Worm (Caenorhabditis elegans) whole organism, mixed stage, embryonic: ENCODE results near the gene crn-5.

ENCODE experiments used
- M03D4.4 ChIP-seq: sonication (generic microtip); optimal IDR thresholded peaks from 2 replicates; lab custom pipeline; 2017; ENCODE audit warnings: mild to moderate bottlenecking, missing genetic modification characterization, missing compliant biosample characterization
- blmp-1 ChIP-seq: fragments of 150-350 bp; optimal IDR thresholded peaks from 2 replicates; lab custom pipeline; 2014; ENCODE audit warnings: missing biosample characterization, missing genetic modification characterization
- ceh-43 ChIP-seq: fragments of 200-800 bp; sonication (Bioruptor generic); optimal IDR thresholded peaks from 2 replicates; lab custom pipeline; 2018; ENCODE audit warnings: mild to moderate bottlenecking, missing genetic modification characterization, moderate library complexity, missing compliant biosample characterization
- ceh-83 ChIP-seq: fragments of 200-800 bp; sonication (Bioruptor generic); optimal IDR thresholded peaks from 2 replicates; lab custom pipeline; 2018; ENCODE audit warnings: mild to moderate bottlenecking, missing genetic modification characterization, missing compliant biosample characterization
- ces-1 ChIP-seq: fragments of 150-350 bp; optimal IDR thresholded peaks from 2 replicates; lab custom pipeline; 2014; ENCODE audit warnings: missing biosample characterization, missing genetic modification reagents, missing genetic modification characterization
- cnd-1 ChIP-seq: fragments of 200-800 bp; sonication (Bioruptor generic); optimal IDR thresholded peaks from 2 replicates; lab custom pipeline; 2018; ENCODE audit warnings: mild to moderate bottlenecking, missing genetic modification characterization, missing compliant biosample characterization
- drap-1 ChIP-seq: fragments of 200-800 bp; sonication (Bioruptor generic); optimal IDR thresholded peaks from 3 replicates; lab custom pipeline; 2018; ENCODE audit warnings: mild to moderate bottlenecking, missing genetic modification characterization, missing compliant biosample characterization
- elt-1 ChIP-seq: sonication (generic microtip); optimal IDR thresholded peaks from 2 replicates; lab custom pipeline; 2017; ENCODE audit warnings: missing genetic modification characterization, mild to moderate bottlenecking, missing compliant biosample characterization, antibody characterized with exemption, moderate library complexity, borderline replicate concordance; ENCODE audit not compliant: insufficient read depth
- flh-1 ChIP-seq: fragments of 200-800 bp; sonication (Bioruptor generic); optimal IDR thresholded peaks from 2 replicates; lab custom pipeline; 2018; ENCODE audit warnings: mild to moderate bottlenecking, missing genetic modification characterization, moderate library complexity, missing compliant biosample characterization
- ham-2 ChIP-seq: fragments of 200-800 bp; sonication (Bioruptor generic); optimal IDR thresholded peaks from 2 replicates; lab custom pipeline; 2018; ENCODE audit warnings: mild to moderate bottlenecking, missing genetic modification characterization, missing compliant biosample characterization
- hlh-1 ChIP-seq: fragments of 150-350 bp; optimal IDR thresholded peaks from 2 replicates; lab custom pipeline; 2014; ENCODE audit warnings: missing biosample characterization, missing genetic modification reagents, missing genetic modification characterization
- lin-13 ChIP-seq: fragments of 150-350 bp; optimal IDR thresholded peaks from 2 replicates; lab custom pipeline; 2014; ENCODE audit warnings: missing biosample characterization, missing genetic modification characterization
- lin-32 ChIP-seq: fragments of 200-800 bp; sonication (Bioruptor generic); optimal IDR thresholded peaks from 2 replicates; lab custom pipeline; 2018; ENCODE audit warnings: mild to moderate bottlenecking, missing genetic modification characterization, missing compliant biosample characterization
- lsy-2 ChIP-seq: fragments of 150-350 bp; optimal IDR thresholded peaks from 2 replicates; lab custom pipeline; 2014; ENCODE audit warnings: missing biosample characterization, missing genetic modification characterization
- mab-5 ChIP-seq: fragments of 150-350 bp; optimal IDR thresholded peaks from 2 replicates; lab custom pipeline; 2014; ENCODE audit warnings: missing biosample characterization, missing genetic modification characterization
- mep-1 ChIP-seq: fragments of 150-350 bp; optimal IDR thresholded peaks from 2 replicates; lab custom pipeline; 2017; ENCODE audit warnings: missing biosample characterization, missing genetic modification reagents, missing genetic modification characterization, inconsistent platforms
- mls-2 ChIP-seq: sonication (generic microtip); optimal IDR thresholded peaks from 2 replicates; lab custom pipeline; 2016; ENCODE audit warnings: mild to moderate bottlenecking, missing genetic modification characterization, moderate library complexity, missing compliant biosample characterization
- nhr-12 ChIP-seq: fragments of 150-350 bp; optimal IDR thresholded peaks from 2 replicates; lab custom pipeline; 2014; ENCODE audit warnings: missing biosample characterization, missing genetic modification characterization
- nhr-2 ChIP-seq: fragments of 150-350 bp; optimal IDR thresholded peaks from 2 replicates; lab custom pipeline; 2014; ENCODE audit warnings: missing biosample characterization, missing genetic modification characterization
- nhr-237 ChIP-seq: fragments of 150-350 bp; optimal IDR thresholded peaks from 2 replicates; lab custom pipeline; 2014; ENCODE audit warnings: missing biosample characterization, missing genetic modification characterization
- nhr-76 ChIP-seq: sonication (generic microtip); optimal IDR thresholded peaks from 2 replicates; lab custom pipeline; 2017; ENCODE audit warnings: missing biosample characterization, missing genetic modification characterization
- pha-4 ChIP-seq: fragments of 150-350 bp; optimal IDR thresholded peaks from 2 replicates; lab custom pipeline; 2018; ENCODE audit warnings: missing biosample characterization, missing genetic modification reagents, missing genetic modification characterization
- sem-2 ChIP-seq: fragments of 200-800 bp; sonication (Bioruptor generic); optimal IDR thresholded peaks from 2 replicates; lab custom pipeline; 2018; ENCODE audit warnings: mild to moderate bottlenecking, missing genetic modification characterization, missing compliant biosample characterization
- snpc-4 ChIP-seq: fragments of 150-350 bp; optimal IDR thresholded peaks from 2 replicates; lab custom pipeline; 2014; ENCODE audit warnings: missing biosample characterization, missing genetic modification characterization
- tbx-8 ChIP-seq: fragments of 200-800 bp; sonication (Bioruptor generic); optimal IDR thresholded peaks from 2 replicates; lab custom pipeline; 2018; ENCODE audit warnings: mild to moderate bottlenecking, missing genetic modification characterization, moderate library complexity, missing compliant biosample characterization
- unc-120 ChIP-seq: sonication (generic microtip); optimal IDR thresholded peaks from 2 replicates; lab custom pipeline; 2017; ENCODE audit warnings: missing genetic modification characterization, missing compliant biosample characterization; ENCODE audit not compliant: poor library complexity, severe bottlenecking
- unc-39 ChIP-seq: fragments of 150-350 bp; optimal IDR thresholded peaks from 2 replicates; lab custom pipeline; 2014; ENCODE audit warnings: missing biosample characterization, missing genetic modification characterization
- unc-62 ChIP-seq: fragments of 150-350 bp; optimal IDR thresholded peaks from 2 replicates; lab custom pipeline; 2014; ENCODE audit warnings: missing biosample characterization, missing genetic modification reagents, missing genetic modification characterization
- zip-8 ChIP-seq: fragments of 150-350 bp; optimal IDR thresholded peaks from 2 replicates; lab custom pipeline; 2014; ENCODE audit warnings: missing biosample characterization, missing genetic modification characterization
- ztf-11 ChIP-seq: fragments of 150-350 bp; optimal IDR thresholded peaks from 2 replicates; lab custom pipeline; 2014; ENCODE audit warnings: missing biosample characterization, missing genetic modification characterization

crn-5 gene

ce11 chrII:10557206-10557574 is 35.4 kb upstream of the crn-5 start:
- TF ChIP-seq sem-2 (GFP tag; lab: Kevin White, UChicago) (no peak), unc-120 (tag; lab: Kevin White, UChicago) (no peak), ham-2 (GFP tag; lab: Kevin White, UChicago) (no peak), lin-13 (no peak), ceh-43 (GFP tag; lab: Kevin White, UChicago) (no peak), nhr-2 (tag; lab: Kevin White, UChicago) (no peak), nhr-76 (tag; lab: Kevin White, UChicago) (no peak), drap-1 (GFP tag; lab: Kevin White, UChicago) (no peak), mab-5 (tag; lab: Kevin White, UChicago) (no peak), elt-1 (tag; lab: Kevin White, UChicago) (no peak), ceh-83 (GFP tag; lab: Kevin White, UChicago) (no peak)

ce11 chrII:10558345-10558744 is 34.2 kb upstream of the crn-5 start:
- TF ChIP-seq unc-120 (tag; lab: Kevin White, UChicago) (peak; percentile 85), unc-62 (GFP tag; lab: Kevin White, UChicago) (peak; percentile 13), flh-1 (GFP tag; lab: Kevin White, UChicago) (no peak), ztf-11 (tag; lab: Kevin White, UChicago) (no peak), hlh-1 (tag; lab: Kevin White, UChicago) (peak; percentile 85)

- TF ChIP-seq mep-1 (tag; lab: Kevin White, UChicago) (no peak), nhr-76 (tag; lab: Kevin White, UChicago) (no peak), cnd-1 (tag; lab: Kevin White, UChicago) (no peak), blmp-1 (tag; lab: Kevin White, UChicago) (no peak), ceh-43 (GFP tag; lab: Kevin White, UChicago) (no peak), lsy-2 (tag; lab: Kevin White, UChicago) (no peak), sem-2 (GFP tag; lab: Kevin White, UChicago) (no peak), pha-4 (tag; lab: Kevin White, UChicago) (no peak), lin-32 (GFP tag; lab: Kevin White, UChicago) (no peak), mls-2 (no peak), snpc-4 (tag; lab: Kevin White, UChicago) (no peak), nhr-2 (tag; lab: Kevin White, UChicago) (no peak), ztf-11 (tag; lab: Kevin White, UChicago) (no peak), elt-1 (tag; lab: Kevin White, UChicago) (no peak), lin-13 (no peak), unc-62 (GFP tag; lab: Kevin White, UChicago) (no peak), unc-120 (tag; lab: Kevin White, UChicago) (no peak), nhr-237 (tag; lab: Kevin White, UChicago) (no peak), ces-1 (no peak)
Observed at ce11 chrII:10558962-10559415, 33.6 kb upstream of the crn-5 start.

- TF ChIP-seq nhr-12 (tag; lab: Kevin White, UChicago): no peak
- TF ChIP-seq unc-39 (tag; lab: Kevin White, UChicago): no peak
- TF ChIP-seq pha-4 (tag; lab: Kevin White, UChicago): no peak
- no peak for TF ChIP-seq nhr-76 (tag; lab: Kevin White, UChicago)
- TF ChIP-seq hlh-1 (tag; lab: Kevin White, UChicago): no peak
- no peak for TF ChIP-seq sem-2 (GFP tag; lab: Kevin White, UChicago)
- TF ChIP-seq mls-2: no peak
- TF ChIP-seq M03D4.4 (tag; lab: Kevin White, UChicago): no peak
- TF ChIP-seq mep-1 (tag; lab: Kevin White, UChicago): no peak
- TF ChIP-seq nhr-2 (tag; lab: Kevin White, UChicago): no peak
- no peak for TF ChIP-seq unc-120 (tag; lab: Kevin White, UChicago)
- no peak for TF ChIP-seq flh-1 (GFP tag; lab: Kevin White, UChicago)
- no peak for TF ChIP-seq lin-32 (GFP tag; lab: Kevin White, UChicago)
- no peak for TF ChIP-seq blmp-1 (tag; lab: Kevin White, UChicago)
- no peak for TF ChIP-seq unc-62 (GFP tag; lab: Kevin White, UChicago)
- no peak for TF ChIP-seq elt-1 (tag; lab: Kevin White, UChicago)
- no peak for TF ChIP-seq tbx-8 (GFP tag; lab: Kevin White, UChicago)
- no peak for TF ChIP-seq zip-8 (tag; lab: Kevin White, UChicago)
- no peak for TF ChIP-seq ceh-83 (GFP tag; lab: Kevin White, UChicago)
Observed at ce11 chrII:10559671-10560184, 32.8 kb upstream of the crn-5 start.
